Fruit fly (Drosophila melanogaster) whole organism, embryonic: ENCODE results near the gene Kah.

Experiments
- CG10274 ChIP-seq: fragments of 200-800 bp; sonication (Bioruptor generic); optimal IDR thresholded peaks from 3 replicates; lab custom pipeline; 2017; ENCODE audit warnings: missing biosample characterization, mild to moderate bottlenecking, missing genetic modification characterization
- CG10431 ChIP-seq: fragments of 200-800 bp; sonication (Bioruptor generic); optimal IDR thresholded peaks from 3 replicates; lab custom pipeline; 2018; ENCODE audit warnings: missing biosample characterization, mild to moderate bottlenecking, missing genetic modification characterization
- CG12744 ChIP-seq: fragments of 200-800 bp; sonication (Bioruptor generic); optimal IDR thresholded peaks from 2 replicates; lab custom pipeline; 2016; ENCODE audit warnings: missing biosample characterization, missing genetic modification characterization
- CG13624 ChIP-seq: fragments of 200-800 bp; sonication (Bioruptor generic); optimal IDR thresholded peaks from 2 replicates; lab custom pipeline; 2016; ENCODE audit warnings: missing biosample characterization, missing genetic modification characterization
- CG14441 ChIP-seq: fragments of 200-800 bp; sonication (Bioruptor generic); IDR thresholded peaks from 2 replicates; pipeline ENCODE4 v1.3.6; 2022; ENCODE audit warnings: missing biosample characterization, missing genetic modification characterization
- CG15073 ChIP-seq: fragments of 200-800 bp; sonication (Bioruptor generic); optimal IDR thresholded peaks from 2 replicates; lab custom pipeline; 2016; ENCODE audit warnings: missing biosample characterization, missing genetic modification characterization
- CG16863 ChIP-seq: fragments of 200-800 bp; sonication (Bioruptor generic); optimal IDR thresholded peaks from 3 replicates; lab custom pipeline; 2016; ENCODE audit warnings: missing biosample characterization, missing genetic modification characterization
- CG2889 ChIP-seq: fragments of 200-800 bp; sonication (Bioruptor generic); IDR thresholded peaks from 3 replicates; pipeline ENCODE4 v1.3.6; 2022; ENCODE audit warnings: missing biosample characterization, missing genetic modification characterization
- CG3065 ChIP-seq: fragments of 200-800 bp; sonication (Bioruptor generic); optimal IDR thresholded peaks from 2 replicates; lab custom pipeline; 2016; ENCODE audit warnings: missing biosample characterization, missing genetic modification characterization
- CG6272 ChIP-seq: fragments of 200-800 bp; sonication (Bioruptor generic); IDR thresholded peaks from 2 replicates; pipeline ENCODE4 v1.3.6; 2022; ENCODE audit warnings: missing biosample characterization, missing genetic modification characterization
- CG7271 ChIP-seq: fragments of 200-800 bp; sonication (Bioruptor generic); optimal IDR thresholded peaks from 2 replicates; lab custom pipeline; 2018; ENCODE audit warnings: missing biosample characterization, mild to moderate bottlenecking, missing genetic modification characterization, moderate library complexity
- CG7928 ChIP-seq: fragments of 200-800 bp; sonication (Bioruptor generic); optimal IDR thresholded peaks from 2 replicates; lab custom pipeline; 2017; ENCODE audit warnings: missing biosample characterization, mild to moderate bottlenecking, missing genetic modification characterization
- CG9876 ChIP-seq: fragments of 200-800 bp; sonication (Bioruptor generic); optimal IDR thresholded peaks from 2 replicates; lab custom pipeline; 2016; ENCODE audit warnings: missing biosample characterization, missing genetic modification characterization
- CTCF ChIP-seq: fragments of 200-800 bp; sonication (Bioruptor generic); optimal IDR thresholded peaks from 2 replicates; lab custom pipeline; 2017; ENCODE audit warnings: missing biosample characterization, mild to moderate bottlenecking, missing genetic modification characterization, moderate library complexity
- Dp ChIP-seq: fragments of 200-800 bp; sonication (Bioruptor generic); optimal IDR thresholded peaks from 2 replicates; lab custom pipeline; 2018; ENCODE audit warnings: missing biosample characterization, mild to moderate bottlenecking, missing genetic modification characterization, moderate library complexity
- Gsc ChIP-seq: fragments of 200-800 bp; sonication (Bioruptor generic); IDR thresholded peaks from 2 replicates; pipeline ENCODE4 v1.3.6; 2022; ENCODE audit warnings: missing biosample characterization, missing genetic modification characterization
- Hand ChIP-seq: fragments of 200-800 bp; sonication (Bioruptor generic); optimal IDR thresholded peaks from 2 replicates; lab custom pipeline; 2017; ENCODE audit warnings: mild to moderate bottlenecking, missing biosample characterization, missing genetic modification reagents, missing genetic modification characterization
- Hr39 ChIP-seq: fragments of >200 bp; optimal IDR thresholded peaks from 2 replicates; lab custom pipeline; 2017
- Hr78 ChIP-seq, 2 experiments: fragments of 200-800 bp in 1 of 2; fragments of >200 bp in 1 of 2; sonication (Bioruptor generic) in 1 of 2; optimal IDR thresholded peaks; 2 replicates each; lab custom pipeline; 2017 to 2019; ENCODE audit warnings: missing biosample characterization in 2 of 2, missing genetic modification characterization in 2 of 2, mild to moderate bottlenecking in 1 of 2, moderate library complexity in 1 of 2
- Jarid2 ChIP-seq: fragments of 200-800 bp; sonication (Bioruptor generic); optimal IDR thresholded peaks from 3 replicates; lab custom pipeline; 2017; ENCODE audit warnings: mild to moderate bottlenecking, missing biosample characterization, missing genetic modification reagents, missing genetic modification characterization
- Med ChIP-seq: fragments of 200-800 bp; sonication (Bioruptor generic); peaks from one replicate; lab custom pipeline; 2016; ENCODE audit warnings: missing biosample characterization, missing genetic modification characterization, mild to moderate bottlenecking, inconsistent platforms, moderate library complexity
- NFAT ChIP-seq: fragments of 200-800 bp; sonication (Bioruptor generic); IDR thresholded peaks from 2 replicates; pipeline ENCODE4 v1.3.6; 2022; ENCODE audit warnings: missing biosample characterization, missing genetic modification characterization
- NK7.1 ChIP-seq: fragments of 200-800 bp; sonication (Bioruptor generic); optimal IDR thresholded peaks from 3 replicates; lab custom pipeline; 2016; ENCODE audit warnings: missing biosample characterization, missing genetic modification characterization
- YL-1 ChIP-seq: fragments of 200-800 bp; sonication (Bioruptor generic); optimal IDR thresholded peaks from 3 replicates; lab custom pipeline; 2017; ENCODE audit warnings: missing biosample characterization, mild to moderate bottlenecking, missing genetic modification characterization
- ab ChIP-seq: fragments of 200-800 bp; sonication (Bioruptor generic); optimal IDR thresholded peaks from 2 replicates; lab custom pipeline; 2016; ENCODE audit warnings: missing biosample characterization, missing genetic modification characterization
- ase ChIP-seq: fragments of 200-800 bp; sonication (Bioruptor generic); IDR thresholded peaks from 3 replicates; pipeline ENCODE4 v1.3.6; 2022; ENCODE audit warnings: missing biosample characterization, missing genetic modification characterization
- chif ChIP-seq, 2 experiments: fragments of 200-800 bp; sonication (Bioruptor generic); optimal IDR thresholded peaks; 3 replicates each; lab custom pipeline; 2016; ENCODE audit warnings: missing biosample characterization in 2 of 2, missing genetic modification characterization in 2 of 2
- danr ChIP-seq: fragments of 200-800 bp; sonication (Bioruptor generic); IDR thresholded peaks from 2 replicates; pipeline ENCODE4 v1.3.6; 2022; ENCODE audit warnings: missing biosample characterization, missing genetic modification characterization
- dmrt99B ChIP-seq: fragments of 200-800 bp; sonication (Bioruptor generic); optimal IDR thresholded peaks from 2 replicates; lab custom pipeline; 2018; ENCODE audit warnings: missing biosample characterization, mild to moderate bottlenecking, missing genetic modification characterization, moderate library complexity
- fd102C ChIP-seq: fragments of 200-800 bp; sonication (Bioruptor generic); optimal IDR thresholded peaks from 2 replicates; lab custom pipeline; 2018; ENCODE audit warnings: missing biosample characterization, mild to moderate bottlenecking, missing genetic modification characterization, moderate library complexity
- fd64A ChIP-seq: fragments of 200-800 bp; sonication (Bioruptor generic); optimal IDR thresholded peaks from 3 replicates; lab custom pipeline; 2018; ENCODE audit warnings: missing biosample characterization, mild to moderate bottlenecking, missing genetic modification characterization
- gro ChIP-seq: fragments of 200-800 bp; sonication (Bioruptor generic); optimal IDR thresholded peaks from 2 replicates; lab custom pipeline; 2016; ENCODE audit warnings: missing biosample characterization, missing genetic modification characterization
- ind ChIP-seq: fragments of 200-800 bp; sonication (Bioruptor generic); optimal IDR thresholded peaks from 3 replicates; lab custom pipeline; 2016; ENCODE audit warnings: missing biosample characterization, missing genetic modification characterization
- kni ChIP-seq: fragments of 200-800 bp; sonication (Bioruptor generic); optimal IDR thresholded peaks from 3 replicates; lab custom pipeline; 2017; ENCODE audit warnings: mild to moderate bottlenecking, missing biosample characterization, missing genetic modification reagents, missing genetic modification characterization
- luna ChIP-seq: fragments of 200-800 bp; sonication (Bioruptor generic); optimal IDR thresholded peaks from 2 replicates; lab custom pipeline; 2016; ENCODE audit warnings: missing biosample characterization, missing genetic modification characterization
- mld ChIP-seq: fragments of 200-800 bp; sonication (Bioruptor generic); IDR thresholded peaks from 3 replicates; pipeline ENCODE4 v1.3.6; 2022; ENCODE audit warnings: missing biosample characterization, missing genetic modification characterization; ENCODE audit not compliant: partially characterized antibody
- nau ChIP-seq: fragments of 200-800 bp; sonication (Bioruptor generic); optimal IDR thresholded peaks from 3 replicates; lab custom pipeline; 2017; ENCODE audit warnings: missing biosample characterization, mild to moderate bottlenecking, missing genetic modification characterization, missing genetic modification reagents
- nerfin-2 ChIP-seq: fragments of 200-800 bp; sonication (Bioruptor generic); IDR thresholded peaks from 2 replicates; pipeline ENCODE4 v1.3.6; 2022; ENCODE audit warnings: missing biosample characterization, missing genetic modification characterization; ENCODE audit not compliant: partially characterized antibody
- oc ChIP-seq: fragments of 200-800 bp; sonication (Bioruptor generic); optimal IDR thresholded peaks from 2 replicates; lab custom pipeline; 2018; ENCODE audit warnings: missing biosample characterization, mild to moderate bottlenecking, missing genetic modification characterization, moderate library complexity
- peb ChIP-seq: fragments of 200-800 bp; sonication (Bioruptor generic); IDR thresholded peaks from 2 replicates; pipeline ENCODE4 v1.3.6; 2022; ENCODE audit warnings: missing biosample characterization, missing genetic modification characterization
- pita ChIP-seq: fragments of 200-800 bp; sonication (Bioruptor generic); optimal IDR thresholded peaks from 2 replicates; lab custom pipeline; 2017; ENCODE audit warnings: missing biosample characterization, mild to moderate bottlenecking, missing genetic modification characterization
- repo ChIP-seq: fragments of 200-800 bp; sonication (Bioruptor generic); optimal IDR thresholded peaks from 2 replicates; lab custom pipeline; 2016; ENCODE audit warnings: missing biosample characterization, missing genetic modification characterization
- ro ChIP-seq: fragments of 200-800 bp; sonication (Bioruptor generic); IDR thresholded peaks from 2 replicates; pipeline ENCODE4 v1.3.6; 2022; ENCODE audit warnings: missing biosample characterization, missing genetic modification characterization
- sens-2 ChIP-seq: fragments of 200-800 bp; sonication (Bioruptor generic); IDR thresholded peaks from 2 replicates; pipeline ENCODE4 v1.3.6; 2022; ENCODE audit warnings: missing biosample characterization, missing genetic modification characterization
- seq ChIP-seq: fragments of 200-800 bp; sonication (Bioruptor generic); IDR thresholded peaks from 2 replicates; pipeline ENCODE4 v1.3.6; 2022; ENCODE audit warnings: missing biosample characterization, missing genetic modification characterization
- slou ChIP-seq: fragments of 200-800 bp; sonication (Bioruptor generic); optimal IDR thresholded peaks from 3 replicates; lab custom pipeline; 2016; ENCODE audit warnings: missing biosample characterization, missing genetic modification characterization
- sqz ChIP-seq: fragments of 200-800 bp; sonication (Bioruptor generic); optimal IDR thresholded peaks from 3 replicates; lab custom pipeline; 2018; ENCODE audit warnings: missing biosample characterization, mild to moderate bottlenecking, missing genetic modification characterization
- stc ChIP-seq: fragments of 200-800 bp; sonication (Bioruptor generic); IDR thresholded peaks from 2 replicates; pipeline ENCODE4 v1.3.6; 2022; ENCODE audit warnings: missing biosample characterization, missing genetic modification characterization
- trh ChIP-seq: fragments of 200-800 bp; sonication (Bioruptor generic); optimal IDR thresholded peaks from 2 replicates; lab custom pipeline; 2016; ENCODE audit warnings: missing biosample characterization, missing genetic modification characterization
- wek ChIP-seq: fragments of 200-800 bp; sonication (Bioruptor generic); optimal IDR thresholded peaks from 3 replicates; lab custom pipeline; 2018; ENCODE audit warnings: missing biosample characterization, mild to moderate bottlenecking, missing genetic modification characterization, moderate library complexity
- wor ChIP-seq: fragments of 200-800 bp; sonication (Bioruptor generic); IDR thresholded peaks from 2 replicates; pipeline ENCODE4 v1.3.6; 2022; ENCODE audit warnings: missing biosample characterization, missing genetic modification characterization

Gene Kah

dm6 chr3L:613578-614300 lies 24.7 kb upstream of the Kah start (continued):
- TF ChIP-seq CG12744 (GFP tag; lab: Kevin White, UChicago) (no peak), CG2889 (GFP tag; lab: Robert Waterston, UW) (no peak), Dp (no peak), ase (no peak), Med (GFP tag; lab: Kevin White, UChicago) (peak; percentile 66), ro (GFP tag; lab: Robert Waterston, UW) (no peak), oc (tag; lab: Kevin White, UChicago) (peak; percentile 42), fd64A (GFP tag; lab: Kevin White, UChicago) (no peak), stc (GFP tag; lab: Robert Waterston, UW) (0 out of 2 replicates have a peak, but pooled peaks have one; percentile 6), wek (GFP tag; lab: Kevin White, UChicago) (no peak), wor (GFP tag; lab: Robert Waterston, UW) (no peak), seq (GFP tag; lab: Robert Waterston, UW) (no peak), YL-1 (GFP tag; lab: Kevin White, UChicago) (no peak), Jarid2 (no peak), slou (GFP tag; lab: Kevin White, UChicago) (no peak), CG9876 (GFP tag; lab: Kevin White, UChicago) (no peak), CG16863 (peak; percentile 39), chif (GFP tag; optimal IDR thresholded peaks at IDR 0.05; lab: Kevin White, UChicago) (peak; percentile 9 to 79), Hand (GFP tag; lab: Kevin White, UChicago) (no peak), Gsc (GFP tag; lab: Robert Waterston, UW) (0 out of 2 replicates have a peak, but pooled peaks have one; percentile 23), CG13624 (GFP tag; lab: Kevin White, UChicago) (no peak), CG10274 (GFP tag; lab: Kevin White, UChicago) (no peak), dmrt99B (peak; percentile 23), CG7271 (peak; percentile 27), ind (peak; percentile 19), sqz (GFP tag; lab: Kevin White, UChicago) (peak; percentile 22), CG6272 (GFP tag; lab: Robert Waterston, UW) (no peak), gro (no peak), NFAT (GFP tag; lab: Robert Waterston, UW) (no peak), CG10431 (GFP tag; lab: Kevin White, UChicago) (no peak), trh (GFP tag; lab: Kevin White, UChicago) (peak; percentile 37), CG15073 (GFP tag; lab: Kevin White, UChicago) (no peak), sens-2 (GFP tag; lab: Robert Waterston, UW) (no peak), nau (GFP tag; lab: Kevin White, UChicago) (no peak), CTCF (GFP tag; lab: Kevin White, UChicago) (no peak), fd102C (GFP tag; lab: Kevin White, UChicago) (peak; percentile 97), luna (no peak), mld (GFP tag; lab: Robert Waterston, UW) (no peak), pita (GFP tag; lab: Kevin White, UChicago) (no peak), CG3065 (GFP tag; lab: Kevin White, UChicago) (no peak), danr (GFP tag; lab: Robert Waterston, UW) (no peak; the same call in 1 of the 2 replicates), CG7928 (GFP tag; lab: Kevin White, UChicago) (no peak), ab (GFP tag; lab: Kevin White, UChicago) (no peak), kni (peak; percentile 9), NK7.1 (no peak), repo (GFP tag; lab: Kevin White, UChicago) (no peak), Hr39 (lab: Kevin White, UChicago) (no peak), nerfin-2 (GFP tag; lab: Robert Waterston, UW) (no peak), CG14441 (GFP tag; lab: Robert Waterston, UW) (no peak), peb (GFP tag; lab: Robert Waterston, UW) (no peak), Hr78 (GFP tag; optimal IDR thresholded peaks at IDR 0.05; lab: Kevin White, UChicago) (no peak)
